Fruit fly (Drosophila melanogaster): ENCODE results near the gene Ndc80.

Ndc80 gene

DNA sequence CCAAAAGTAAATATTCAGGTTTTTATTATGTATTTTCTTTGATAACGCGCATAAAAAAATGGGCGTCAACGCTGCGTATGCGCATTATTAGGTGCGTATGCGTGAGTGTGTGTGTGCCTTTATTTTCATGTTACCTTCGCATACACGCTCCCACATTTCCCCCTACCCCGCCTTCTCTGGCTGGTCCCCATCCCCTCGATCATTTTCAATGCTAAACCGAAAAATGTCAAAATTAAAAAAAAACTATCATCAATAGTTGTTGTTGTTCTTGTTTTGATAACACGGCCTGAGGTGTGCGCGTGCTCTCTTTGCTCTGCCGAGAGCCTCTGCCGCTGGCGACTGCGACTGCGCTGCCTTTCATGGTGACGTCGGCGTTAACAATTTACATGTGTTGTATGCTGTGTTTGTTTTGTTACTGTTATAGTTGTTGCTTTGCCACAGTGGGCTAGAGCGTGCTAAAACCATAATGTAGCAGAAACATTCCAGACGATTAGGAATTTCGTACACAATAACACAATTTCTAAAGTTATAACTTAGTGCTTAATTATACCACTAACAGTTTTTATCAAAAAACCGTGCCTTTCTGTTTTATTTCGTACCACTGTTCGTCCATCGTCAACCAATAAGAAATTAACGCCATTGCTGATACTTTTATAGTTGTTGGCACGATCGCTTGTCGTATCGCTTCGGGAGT, 28.3 kb upstream of the Ndc80 start (continued):
- TF ChIP-seq sd (tag; optimal IDR thresholded peaks at IDR 0.05), result peak; percentile 98
- TF ChIP-seq usp (GFP tag; optimal IDR thresholded peaks at IDR 0.05), result no peak
- peak; percentile 98 for TF ChIP-seq CG17568 (GFP tag; optimal IDR thresholded peaks at IDR 0.05)
- peak; percentile 56 for TF ChIP-seq pfk (GFP tag; optimal IDR thresholded peaks at IDR 0.05)
- TF ChIP-seq kni (GFP tag; optimal IDR thresholded peaks at IDR 0.05), result peak; percentile 98
- TF ChIP-seq D19B (GFP tag; optimal IDR thresholded peaks at IDR 0.05), result peak; percentile 93
- TF ChIP-seq Bgb (GFP tag; IDR thresholded peaks at IDR 0.05; ENCODE audit: partially characterized antibody), result peak; percentile 66
- no peak for TF ChIP-seq Hr39 (optimal IDR thresholded peaks at IDR 0.05)
- peak; percentile 99 for TF ChIP-seq lab (GFP tag; optimal IDR thresholded peaks at IDR 0.05)
- TF ChIP-seq wek (GFP tag; optimal IDR thresholded peaks at IDR 0.05), result peak; percentile 93
- peak; percentile 98 for TF ChIP-seq bcd (GFP tag; optimal IDR thresholded peaks at IDR 0.05)
- TF ChIP-seq zf30C (GFP tag; optimal IDR thresholded peaks at IDR 0.05), result no peak
- TF ChIP-seq pita (GFP tag; optimal IDR thresholded peaks at IDR 0.05), result no peak
- peak; percentile 97 for TF ChIP-seq CG4328 (GFP tag; optimal IDR thresholded peaks at IDR 0.05)
- TF ChIP-seq Dref (GFP tag; IDR thresholded peaks at IDR 0.05), result no peak
- peak; percentile 95 for TF ChIP-seq Fer2 (tag; optimal IDR thresholded peaks at IDR 0.05)
- peak; percentile 99 for TF ChIP-seq Awh (GFP tag; IDR thresholded peaks at IDR 0.05)
- peak; percentile 100 for TF ChIP-seq vvl (GFP tag; IDR thresholded peaks at IDR 0.05)
- TF ChIP-seq vfl (GFP tag; optimal IDR thresholded peaks at IDR 0.05), result peak; percentile 97
- TF ChIP-seq gce (GFP tag; IDR thresholded peaks at IDR 0.05), result peak; percentile 99
- no peak for TF ChIP-seq hth (optimal IDR thresholded peaks at IDR 0.05)
- peak; percentile 85 for TF ChIP-seq CG2116 (GFP tag; optimal IDR thresholded peaks at IDR 0.05)
- no peak for TF ChIP-seq yki (optimal IDR thresholded peaks at IDR 0.05)
- TF ChIP-seq CG6175 (GFP tag; IDR thresholded peaks at IDR 0.05), result peak; percentile 97
- peak; percentile 86 for TF ChIP-seq grn (GFP tag; optimal IDR thresholded peaks at IDR 0.05)
- TF ChIP-seq CG7745 (tag; optimal IDR thresholded peaks at IDR 0.05), result peak; percentile 74
- peak; percentile 99 for TF ChIP-seq CG18599 (GFP tag; optimal IDR thresholded peaks at IDR 0.05)
- TF ChIP-seq kah (GFP tag; optimal IDR thresholded peaks at IDR 0.05), result peak; percentile 97
- TF ChIP-seq HmgZ (tag; optimal IDR thresholded peaks at IDR 0.05), result peak; percentile 99
- peak; percentile 99 for TF ChIP-seq Mrtf (GFP tag; IDR thresholded peaks at IDR 0.05)
- peak; percentile 98 for TF ChIP-seq repo (GFP tag; optimal IDR thresholded peaks at IDR 0.05)
- peak; percentile 99 for TF ChIP-seq nau (GFP tag; optimal IDR thresholded peaks at IDR 0.05)
- TF ChIP-seq Blimp-1 (GFP tag; optimal IDR thresholded peaks at IDR 0.05), result peak; percentile 98
- TF ChIP-seq CG3163 (GFP tag; optimal IDR thresholded peaks at IDR 0.05), result peak; percentile 93
- peak; percentile 98 for TF ChIP-seq tx (GFP tag; optimal IDR thresholded peaks at IDR 0.05)
- peak; percentile 98 for TF ChIP-seq CG1647 (GFP tag; optimal IDR thresholded peaks at IDR 0.05)
- TF ChIP-seq gt (GFP tag; IDR thresholded peaks at IDR 0.05), result peak; percentile 96
- peak; percentile 98 for TF ChIP-seq CG3726 (GFP tag; IDR thresholded peaks at IDR 0.05)
- no peak; the same call in 1 of the 2 replicates for TF ChIP-seq hbn (GFP tag; IDR thresholded peaks at IDR 0.05; ENCODE audit: partially characterized antibody)
- peak; percentile 94 for TF ChIP-seq sqz (GFP tag; optimal IDR thresholded peaks at IDR 0.05)
- TF ChIP-seq gem (tag; optimal IDR thresholded peaks at IDR 0.05), result peak; percentile 99
- peak; percentile 87 for TF ChIP-seq CG15073 (GFP tag; optimal IDR thresholded peaks at IDR 0.05)
- TF ChIP-seq CG1024 (GFP tag; IDR thresholded peaks at IDR 0.05), result peak; percentile 97
- peak; percentile 97 for TF ChIP-seq da (GFP tag; optimal IDR thresholded peaks at IDR 0.05)
- peak; percentile 99 for TF ChIP-seq H15 (GFP tag; IDR thresholded peaks at IDR 0.05)
- peak; percentile 68 for TF ChIP-seq CG13287 (GFP tag; IDR thresholded peaks at IDR 0.05; ENCODE audit: partially characterized antibody)
- TF ChIP-seq oc (tag; optimal IDR thresholded peaks at IDR 0.05), result peak; percentile 99
- TF ChIP-seq CG16863 (GFP tag; optimal IDR thresholded peaks at IDR 0.05), result peak; percentile 99
- peak; percentile 98 for TF ChIP-seq CG12744 (GFP tag; optimal IDR thresholded peaks at IDR 0.05)
- peak; percentile 99 for TF ChIP-seq CG2120 (GFP tag; optimal IDR thresholded peaks at IDR 0.05)
- TF ChIP-seq cad (GFP tag; optimal IDR thresholded peaks at IDR 0.05), result no peak
